Fruit fly (Drosophila melanogaster): ENCODE data around the gene CG18302.

CG18302 gene

DNA sequence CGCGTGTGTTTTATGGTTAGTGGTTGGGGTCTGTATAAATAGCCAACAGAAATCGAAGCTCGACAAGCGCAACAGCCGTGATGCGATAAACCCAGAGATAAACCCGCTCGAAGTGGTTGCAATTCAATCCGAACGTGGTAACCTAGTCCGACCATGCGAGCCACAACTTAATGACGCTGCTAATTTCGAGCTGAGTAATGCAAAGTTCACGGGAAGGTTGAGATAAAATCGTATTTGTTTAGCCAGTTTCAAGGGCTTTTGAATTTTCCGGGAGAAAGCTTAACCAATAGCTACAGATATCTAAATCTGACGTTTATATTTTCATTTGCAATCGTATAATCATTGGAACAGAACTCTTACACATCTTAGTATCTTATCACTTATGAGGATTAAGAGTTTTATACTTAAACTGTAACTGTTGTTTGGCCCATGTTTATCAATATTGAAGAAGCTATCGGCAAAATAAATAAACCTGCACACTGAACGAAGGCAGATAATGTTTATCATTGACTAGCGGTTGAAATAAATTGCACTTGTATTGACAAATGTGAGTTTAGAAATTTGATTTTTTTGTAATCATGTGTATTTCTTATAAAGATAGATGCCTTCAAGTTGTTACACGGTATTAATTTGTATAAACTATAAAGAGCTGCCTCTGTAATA lies 20.2 kb upstream of the CG18302 start:
- TF ChIP-seq Hr78 (GFP tag; optimal IDR thresholded peaks at IDR 0.05) (no peak), Dfd (GFP tag; optimal IDR thresholded peaks at IDR 0.05) (no peak), CG32264 (GFP tag; optimal IDR thresholded peaks at IDR 0.05) (no peak), Abd-B (GFP tag; optimal IDR thresholded peaks at IDR 0.05) (no peak), rgr (GFP tag; optimal IDR thresholded peaks at IDR 0.05) (no peak), Rel (GFP tag; optimal IDR thresholded peaks at IDR 0.05) (no peak), Rel (tag; optimal IDR thresholded peaks at IDR 0.05) (no peak), foxo (GFP tag; optimal IDR thresholded peaks at IDR 0.05) (no peak), CG9705 (GFP tag; optimal IDR thresholded peaks at IDR 0.05) (no peak), Dif (GFP tag; optimal IDR thresholded peaks at IDR 0.05; ENCODE audit: partially characterized antibody) (no peak), sv (GFP tag; optimal IDR thresholded peaks at IDR 0.05) (no peak), HLH106 (tag; optimal IDR thresholded peaks at IDR 0.05) (no peak)

DNA sequence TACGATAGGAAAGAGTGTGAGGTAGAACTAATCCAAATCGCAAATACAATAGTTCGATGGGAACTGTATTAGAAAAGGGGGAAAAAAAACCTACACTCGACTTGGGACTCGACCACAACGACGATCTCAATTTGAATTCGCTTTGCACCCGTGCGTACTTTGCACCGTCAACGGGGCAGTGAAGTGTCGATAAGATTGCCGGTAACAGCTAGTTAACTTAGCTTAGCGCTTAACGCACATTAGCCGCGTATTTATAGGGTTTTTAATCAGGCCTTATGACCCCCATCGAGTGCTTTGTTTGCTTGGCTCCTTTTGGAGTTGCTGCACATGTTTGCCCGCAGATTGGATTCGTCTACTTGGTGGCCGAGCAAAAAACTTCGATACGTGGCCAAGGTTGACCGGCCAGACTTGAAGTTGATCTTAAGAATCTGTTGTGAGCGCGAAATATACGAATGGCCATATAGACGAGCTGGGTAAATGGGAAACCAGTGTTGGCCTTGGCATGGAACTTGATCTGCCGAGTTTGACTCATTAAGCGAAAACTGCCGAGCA lies 19.5 kb upstream of the CG18302 start:
- TF ChIP-seq woc (GFP tag; optimal IDR thresholded peaks at IDR 0.05) (no peak), N (GFP tag; optimal IDR thresholded peaks at IDR 0.05) (no peak), dmrt93B (GFP tag; optimal IDR thresholded peaks at IDR 0.05) (no peak), Hnf4 (GFP tag; optimal IDR thresholded peaks at IDR 0.05) (no peak), CrebA (GFP tag; optimal IDR thresholded peaks at IDR 0.05; ENCODE audit: borderline replicate concordance) (no peak), dsf (GFP tag; optimal IDR thresholded peaks at IDR 0.05; ENCODE audit: borderline replicate concordance) (no peak), Hr78 (GFP tag; optimal IDR thresholded peaks at IDR 0.05) (no peak), CG32264 (GFP tag; optimal IDR thresholded peaks at IDR 0.05) (no peak), sv (GFP tag; optimal IDR thresholded peaks at IDR 0.05) (no peak), ey (GFP tag; optimal IDR thresholded peaks at IDR 0.05) (no peak), HLH106 (tag; optimal IDR thresholded peaks at IDR 0.05) (no peak), Vsx2 (GFP tag; optimal IDR thresholded peaks at IDR 0.05; ENCODE audit: partially characterized antibody) (no peak), usp (GFP tag; optimal IDR thresholded peaks at IDR 0.05) (no peak), OdsH (GFP tag; optimal IDR thresholded peaks at IDR 0.05) (no peak), Mio (GFP tag; optimal IDR thresholded peaks at IDR 0.05) (no peak), CG9705 (GFP tag; optimal IDR thresholded peaks at IDR 0.05) (no peak), dl (GFP tag; optimal IDR thresholded peaks at IDR 0.05; ENCODE audit: insufficient read depth in 1 of 2, partially characterized antibody in 2 of 2) (no peak)

DNA sequence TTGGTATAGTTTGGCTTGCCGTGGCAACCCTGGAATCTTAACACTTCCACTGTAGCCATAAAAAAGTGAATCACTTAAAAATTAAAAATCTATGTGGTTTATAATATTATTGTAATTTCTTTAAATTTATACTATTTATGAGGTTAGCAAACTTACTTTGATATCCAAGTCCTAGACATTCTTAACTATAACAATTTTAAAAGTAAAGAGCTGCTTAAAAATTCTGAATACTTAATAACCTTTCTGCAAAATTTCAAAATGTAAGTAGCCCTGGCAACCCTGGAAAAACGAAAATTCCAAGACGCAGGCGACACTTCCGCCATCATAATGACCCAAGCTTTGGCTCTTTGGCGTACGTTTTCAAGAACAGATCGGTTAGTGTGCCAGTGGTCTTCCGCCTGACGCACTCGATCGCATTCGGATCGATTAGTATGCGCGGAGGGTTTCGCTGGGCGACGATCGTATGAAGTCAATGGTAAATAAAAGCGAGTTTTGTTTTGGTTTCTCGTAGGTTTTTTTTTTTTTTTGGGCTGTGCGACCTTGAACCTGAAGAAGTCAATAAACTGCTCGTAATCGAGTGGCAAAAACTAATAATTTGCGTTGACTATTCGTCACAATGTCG lies 18.5 kb upstream of the CG18302 start:
- no peak for TF ChIP-seq Abd-B (GFP tag; optimal IDR thresholded peaks at IDR 0.05)
- no peak for TF ChIP-seq usp (GFP tag; optimal IDR thresholded peaks at IDR 0.05)

DNA sequence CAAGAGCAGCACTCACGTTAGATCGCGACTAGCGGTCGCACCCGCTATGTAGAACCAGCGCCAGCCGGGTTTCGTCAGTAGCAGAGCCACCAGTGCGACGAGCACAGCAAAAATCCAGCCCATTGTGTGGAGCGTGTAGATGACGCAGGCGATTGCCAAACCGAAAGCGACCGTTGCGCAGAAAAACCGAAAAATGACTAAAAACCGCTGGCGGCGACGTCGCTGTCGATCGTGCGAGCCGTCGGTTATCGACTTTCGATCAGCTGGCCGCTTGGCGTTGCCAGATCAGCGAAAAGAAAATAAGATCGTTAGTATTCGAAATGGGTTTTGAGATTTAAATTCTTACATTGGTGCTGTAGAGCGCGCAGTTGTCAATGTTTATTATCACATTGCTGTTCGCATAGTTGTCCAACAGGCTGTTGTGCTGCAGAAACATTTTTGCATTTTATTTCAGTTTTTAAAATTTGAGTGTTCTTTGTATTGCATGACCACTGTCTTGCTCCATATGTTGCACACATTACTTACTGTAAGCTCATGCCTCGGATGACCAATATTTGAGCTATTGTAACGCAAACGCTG lies 17.6 kb upstream of the CG18302 start:
- no peak for TF ChIP-seq OdsH (GFP tag; optimal IDR thresholded peaks at IDR 0.05)
- TF ChIP-seq woc (GFP tag; optimal IDR thresholded peaks at IDR 0.05), result peak; percentile 38
- TF ChIP-seq dmrt93B (GFP tag; optimal IDR thresholded peaks at IDR 0.05), result no peak
- no peak for TF ChIP-seq jim (GFP tag; optimal IDR thresholded peaks at IDR 0.05)
- TF ChIP-seq Myc (optimal IDR thresholded peaks at IDR 0.05), result no peak
- TF ChIP-seq Dfd (GFP tag; optimal IDR thresholded peaks at IDR 0.05), result no peak
- no peak for TF ChIP-seq Mio (GFP tag; optimal IDR thresholded peaks at IDR 0.05)
- no peak for TF ChIP-seq usp (GFP tag; optimal IDR thresholded peaks at IDR 0.05)
- TF ChIP-seq CrebA (GFP tag; optimal IDR thresholded peaks at IDR 0.05; ENCODE audit: borderline replicate concordance), result no peak
- TF ChIP-seq CG9705 (GFP tag; optimal IDR thresholded peaks at IDR 0.05), result peak; percentile 32
- TF ChIP-seq Hr78 (GFP tag; optimal IDR thresholded peaks at IDR 0.05), result no peak
- peak; percentile 66 for TF ChIP-seq h (GFP tag; optimal IDR thresholded peaks at IDR 0.05)
- peak; percentile 57 for TF ChIP-seq br (GFP tag; optimal IDR thresholded peaks at IDR 0.05)
- TF ChIP-seq Vsx2 (GFP tag; optimal IDR thresholded peaks at IDR 0.05; ENCODE audit: partially characterized antibody), result no peak
- TF ChIP-seq Hnf4 (GFP tag; optimal IDR thresholded peaks at IDR 0.05), result peak; percentile 60
- TF ChIP-seq CG32264 (GFP tag; optimal IDR thresholded peaks at IDR 0.05), result no peak
- no peak for TF ChIP-seq lola (GFP tag; optimal IDR thresholded peaks at IDR 0.05)
- TF ChIP-seq pan (optimal IDR thresholded peaks at IDR 0.05), result no peak
- TF ChIP-seq Sp1 (GFP tag; optimal IDR thresholded peaks at IDR 0.05), result peak; percentile 50
- peak; percentile 44 for TF ChIP-seq rgr (GFP tag; optimal IDR thresholded peaks at IDR 0.05)
- no peak for TF ChIP-seq sv (GFP tag; optimal IDR thresholded peaks at IDR 0.05)
- TF ChIP-seq Hr83 (GFP tag; optimal IDR thresholded peaks at IDR 0.05; ENCODE audit: poor library complexity, severe bottlenecking), result peak; percentile 12
- TF ChIP-seq dsf (GFP tag; optimal IDR thresholded peaks at IDR 0.05; ENCODE audit: borderline replicate concordance), result no peak
- TF ChIP-seq HLH106 (tag; optimal IDR thresholded peaks at IDR 0.05), result peak; percentile 53
- TF ChIP-seq brk (GFP tag; optimal IDR thresholded peaks at IDR 0.05), result no peak
- no peak for TF ChIP-seq dl (GFP tag; optimal IDR thresholded peaks at IDR 0.05; ENCODE audit: insufficient read depth in 1 of 2, partially characterized antibody in 2 of 2)
- TF ChIP-seq N (GFP tag; optimal IDR thresholded peaks at IDR 0.05), result no peak
- no peak for TF ChIP-seq sage (GFP tag; optimal IDR thresholded peaks at IDR 0.05)
- TF ChIP-seq Abd-B (GFP tag; optimal IDR thresholded peaks at IDR 0.05), result no peak
- TF ChIP-seq psq (GFP tag; optimal IDR thresholded peaks at IDR 0.05), result peak; percentile 19
- TF ChIP-seq Dif (GFP tag; optimal IDR thresholded peaks at IDR 0.05; ENCODE audit: partially characterized antibody), result no peak
- peak; percentile 76 for TF ChIP-seq fru (GFP tag; optimal IDR thresholded peaks at IDR 0.05)
- TF ChIP-seq ey (GFP tag; optimal IDR thresholded peaks at IDR 0.05), result peak; percentile 34
- no peak for TF ChIP-seq tai (GFP tag; optimal IDR thresholded peaks at IDR 0.05)

Data from whole organism, wandering third instar larva.